Fruit fly (Drosophila melanogaster) whole organism, embryonic: ENCODE results near the gene grim.

Experiments used
- Awh ChIP-seq: fragments of 200-800 bp; sonication (Bioruptor generic); IDR thresholded peaks from 2 replicates; pipeline ENCODE4, ENCODE4 v1.3.6; 2022; ENCODE audit warnings: missing biosample characterization, missing genetic modification characterization
- CG10979 ChIP-seq: fragments of 200-800 bp; sonication (Bioruptor generic); optimal IDR thresholded peaks from 2 replicates; lab custom pipeline; 2018; ENCODE audit warnings: missing biosample characterization, mild to moderate bottlenecking, missing genetic modification characterization, moderate library complexity
- CG11695 ChIP-seq: fragments of 200-800 bp; sonication (Bioruptor generic); IDR thresholded peaks from 3 replicates; pipeline ENCODE4 v1.3.6; 2022; ENCODE audit warnings: missing biosample characterization, missing genetic modification characterization
- CG15514 ChIP-seq: fragments of 200-800 bp; sonication (Bioruptor generic); optimal IDR thresholded peaks from 3 replicates; lab custom pipeline; 2017; ENCODE audit warnings: missing biosample characterization, missing genetic modification characterization, mild to moderate bottlenecking, moderate library complexity, missing genetic modification reagents
- CG15696 ChIP-seq: fragments of 200-800 bp; sonication (Bioruptor generic); optimal IDR thresholded peaks from 2 replicates; lab custom pipeline; 2019; ENCODE audit warnings: missing biosample characterization, mild to moderate bottlenecking, missing genetic modification characterization, moderate library complexity
- CG16815 ChIP-seq: fragments of 200-800 bp; sonication (Bioruptor generic); optimal IDR thresholded peaks from 3 replicates; lab custom pipeline; 2017; ENCODE audit warnings: missing biosample characterization, mild to moderate bottlenecking, missing genetic modification characterization
- CG17912 ChIP-seq: fragments of 200-800 bp; sonication (Bioruptor generic); optimal IDR thresholded peaks from 2 replicates; lab custom pipeline; 2018; ENCODE audit warnings: missing biosample characterization, mild to moderate bottlenecking, missing genetic modification characterization
- CG2199 ChIP-seq: fragments of 200-800 bp; sonication (Bioruptor generic); IDR thresholded peaks from 3 replicates; pipeline ENCODE4 v1.3.6; 2022; ENCODE audit warnings: missing biosample characterization, missing genetic modification characterization
- CG6813 ChIP-seq: fragments of 200-800 bp; sonication (Bioruptor generic); optimal IDR thresholded peaks from 2 replicates; lab custom pipeline; 2017; ENCODE audit warnings: missing biosample characterization, missing genetic modification characterization, mild to moderate bottlenecking, moderate library complexity, missing genetic modification reagents
- CG7357 ChIP-seq: fragments of 200-800 bp; sonication (Bioruptor generic); IDR thresholded peaks from 3 replicates; pipeline ENCODE4 v1.3.6; 2022; ENCODE audit warnings: missing biosample characterization, missing genetic modification characterization
- CG7372 ChIP-seq: fragments of 200-800 bp; sonication (Bioruptor generic); IDR thresholded peaks from 2 replicates; pipeline ENCODE4 v1.3.6; 2022; ENCODE audit warnings: missing biosample characterization, missing genetic modification characterization
- CG7786 ChIP-seq: fragments of 200-800 bp; sonication (Bioruptor generic); optimal IDR thresholded peaks from 2 replicates; lab custom pipeline; 2016; ENCODE audit warnings: missing biosample characterization, missing genetic modification characterization
- CG7963 ChIP-seq: fragments of 200-800 bp; sonication (Bioruptor generic); IDR thresholded peaks from 3 replicates; pipeline ENCODE4 v1.3.6; 2022; ENCODE audit warnings: missing biosample characterization, missing genetic modification characterization; ENCODE audit not compliant: partially characterized antibody
- CG8388 ChIP-seq: fragments of 200-800 bp; sonication (Bioruptor generic); optimal IDR thresholded peaks from 2 replicates; lab custom pipeline; 2019; ENCODE audit warnings: missing biosample characterization, mild to moderate bottlenecking, missing genetic modification characterization, moderate library complexity
- E2f1 ChIP-seq: fragments of 200-800 bp; sonication (Bioruptor generic); IDR thresholded peaks from 2 replicates; pipeline ENCODE4 v1.3.6; 2022; ENCODE audit warnings: missing biosample characterization, missing genetic modification characterization
- Ets65A ChIP-seq: fragments of 200-800 bp; sonication (Bioruptor generic); peaks from one replicate; lab custom pipeline; 2016; ENCODE audit warnings: missing biosample characterization, missing genetic modification characterization
- Fer3 ChIP-seq: fragments of 200-800 bp; sonication (Bioruptor generic); optimal IDR thresholded peaks from 2 replicates; lab custom pipeline; 2018; ENCODE audit warnings: missing biosample characterization, mild to moderate bottlenecking, missing genetic modification characterization, moderate library complexity
- HLHmδ ChIP-seq: fragments of 200-800 bp; sonication (Bioruptor generic); optimal IDR thresholded peaks from 2 replicates; lab custom pipeline; 2018; ENCODE audit warnings: missing biosample characterization, mild to moderate bottlenecking, missing genetic modification characterization, moderate library complexity
- TFAM ChIP-seq: fragments of 200-800 bp; sonication (Bioruptor generic); optimal IDR thresholded peaks from 2 replicates; lab custom pipeline; 2017; ENCODE audit warnings: missing biosample characterization, missing genetic modification characterization, inconsistent platforms
- abd-A ChIP-seq: fragments of 200-800 bp; sonication (Bioruptor generic); optimal IDR thresholded peaks from 3 replicates; lab custom pipeline; 2019; ENCODE audit warnings: missing biosample characterization, mild to moderate bottlenecking, missing genetic modification characterization, moderate library complexity
- bab2 ChIP-seq: fragments of 200-800 bp; sonication (Bioruptor generic); optimal IDR thresholded peaks from 2 replicates; lab custom pipeline; 2016; ENCODE audit warnings: missing biosample characterization, missing genetic modification characterization
- cad ChIP-seq: fragments of >200 bp; optimal IDR thresholded peaks from 2 replicates; lab custom pipeline; 2017; ENCODE audit warnings: missing biosample characterization, missing genetic modification characterization
- exex ChIP-seq: fragments of 200-800 bp; sonication (Bioruptor generic); optimal IDR thresholded peaks from 4 replicates; lab custom pipeline; 2018; ENCODE audit warnings: missing biosample characterization, mild to moderate bottlenecking, missing genetic modification characterization, moderate library complexity
- fu2 ChIP-seq: fragments of 200-800 bp; sonication (Bioruptor generic); optimal IDR thresholded peaks from 2 replicates; lab custom pipeline; 2016; ENCODE audit warnings: missing biosample characterization, missing genetic modification characterization
- gcm2 ChIP-seq: fragments of 200-800 bp; sonication (Bioruptor generic); optimal IDR thresholded peaks from 2 replicates; lab custom pipeline; 2016; ENCODE audit warnings: missing biosample characterization, missing genetic modification characterization
- grau ChIP-seq: fragments of 200-800 bp; optimal IDR thresholded peaks from 3 replicates; lab custom pipeline; 2019; ENCODE audit warnings: missing biosample characterization, mild to moderate bottlenecking, missing genetic modification characterization, moderate library complexity
- grn ChIP-seq: fragments of 200-800 bp; sonication (Bioruptor generic); optimal IDR thresholded peaks from 3 replicates; lab custom pipeline; 2017; ENCODE audit warnings: missing biosample characterization, missing genetic modification characterization
- ham ChIP-seq: fragments of 200-800 bp; sonication (Bioruptor generic); IDR thresholded peaks from 2 replicates; pipeline ENCODE4 v1.3.6; 2022; ENCODE audit warnings: missing biosample characterization, missing genetic modification characterization
- knrl ChIP-seq: fragments of 200-800 bp; sonication (Bioruptor generic); IDR thresholded peaks from 3 replicates; pipeline ENCODE4 v1.3.6; 2022; ENCODE audit warnings: missing biosample characterization, missing genetic modification characterization; ENCODE audit not compliant: partially characterized antibody
- nom ChIP-seq: fragments of 200-800 bp; sonication (Bioruptor generic); optimal IDR thresholded peaks from 2 replicates; lab custom pipeline; 2017; ENCODE audit warnings: missing biosample characterization, missing genetic modification characterization, mild to moderate bottlenecking, moderate library complexity, missing genetic modification reagents
- oc ChIP-seq: fragments of 200-800 bp; sonication (Bioruptor generic); optimal IDR thresholded peaks from 2 replicates; lab custom pipeline; 2018; ENCODE audit warnings: missing biosample characterization, mild to moderate bottlenecking, missing genetic modification characterization, moderate library complexity
- pros ChIP-seq: fragments of 200-800 bp; sonication (Bioruptor generic); optimal IDR thresholded peaks from 3 replicates; lab custom pipeline; 2019; ENCODE audit warnings: missing biosample characterization, mild to moderate bottlenecking, missing genetic modification characterization, moderate library complexity
- rib ChIP-seq: fragments of 200-800 bp; sonication (Bioruptor generic); IDR thresholded peaks from 2 replicates; pipeline ENCODE4 v1.3.6; 2022; ENCODE audit warnings: missing biosample characterization, missing genetic modification characterization
- sens ChIP-seq: fragments of 200-800 bp; sonication (Bioruptor generic); peaks from one replicate; lab custom pipeline; 2016; ENCODE audit warnings: missing biosample characterization, missing genetic modification characterization
- twi ChIP-seq: fragments of 200-800 bp; optimal IDR thresholded peaks from 2 replicates; lab custom pipeline; 2019; ENCODE audit warnings: missing biosample characterization, mild to moderate bottlenecking, missing genetic modification characterization, moderate library complexity
- usp ChIP-seq: fragments of >200 bp; optimal IDR thresholded peaks from 2 replicates; lab custom pipeline; 2017; ENCODE audit warnings: missing biosample characterization, missing genetic modification characterization
- vvl ChIP-seq: fragments of 200-800 bp; sonication (Bioruptor generic); IDR thresholded peaks from 2 replicates; pipeline ENCODE4 v1.3.6; 2022; ENCODE audit warnings: missing biosample characterization, missing genetic modification characterization

grim gene

dm6 chr3L:18270895-18271294 lies 33.3 kb downstream of the grim start:
- TF ChIP-seq knrl (no peak), CG11695 (GFP tag; lab: Robert Waterston, UW) (0 out of 3 replicates have a peak, but pooled peaks have one; percentile 52), E2f1 (GFP tag; lab: Robert Waterston, UW) (no peak), CG16815 (no peak), ham (GFP tag; lab: Robert Waterston, UW) (no peak), CG7963 (GFP tag; lab: Robert Waterston, UW) (no peak), CG15514 (no peak), TFAM (no peak), gcm2 (GFP tag; lab: Kevin White, UChicago) (no peak), usp (GFP tag; lab: Kevin White, UChicago) (no peak), CG10979 (no peak), cad (GFP tag; lab: Kevin White, UChicago) (no peak), sens (GFP tag; lab: Kevin White, UChicago) (peak; percentile 33), fu2 (GFP tag; lab: Kevin White, UChicago) (no peak), Fer3 (tag; lab: Kevin White, UChicago) (no peak), CG8388 (GFP tag; lab: Kevin White, UChicago) (peak; percentile 11), CG15696 (tag; lab: Kevin White, UChicago) (peak; percentile 38)

- TF ChIP-seq CG17912 = no peak
- TF ChIP-seq Ets65A (GFP tag; lab: Kevin White, UChicago) = peak; percentile 54
- TF ChIP-seq CG11695 (GFP tag; lab: Robert Waterston, UW) = no peak
- TF ChIP-seq pros (GFP tag; lab: Kevin White, UChicago) = peak; percentile 45
- TF ChIP-seq sens (GFP tag; lab: Kevin White, UChicago) = peak; percentile 42
- TF ChIP-seq HLHmδ (GFP tag; lab: Kevin White, UChicago) = peak; percentile 97
- TF ChIP-seq grn (GFP tag; lab: Kevin White, UChicago) = peak; percentile 41
- TF ChIP-seq CG2199 (GFP tag; lab: Robert Waterston, UW) = peak; percentile 80; the same call in 2 of the 3 replicates
Observed at dm6 chr3L:18268070-18268626, 36.1 kb downstream of the grim start.

- no peak for TF ChIP-seq rib (GFP tag; lab: Robert Waterston, UW)
- TF ChIP-seq twi = peak; percentile 57
- TF ChIP-seq abd-A (tag; lab: Kevin White, UChicago) = peak; percentile 49
- TF ChIP-seq sens (GFP tag; lab: Kevin White, UChicago) = peak; percentile 20
- no peak for TF ChIP-seq grau (tag; lab: Kevin White, UChicago)
- no peak for TF ChIP-seq CG7372 (GFP tag; lab: Robert Waterston, UW)
- no peak for TF ChIP-seq exex (tag; lab: Kevin White, UChicago)
- 0 out of 3 replicates have a peak, but pooled peaks have one; percentile 50 for TF ChIP-seq CG2199 (GFP tag; lab: Robert Waterston, UW)
- no peak for TF ChIP-seq bab2 (GFP tag; lab: Kevin White, UChicago)
- no peak for TF ChIP-seq CG7786 (GFP tag; lab: Kevin White, UChicago)
- no peak for TF ChIP-seq nom (GFP tag; lab: Kevin White, UChicago)
- no peak for TF ChIP-seq CG7357 (GFP tag; lab: Robert Waterston, UW)
- TF ChIP-seq CG6813 (GFP tag; lab: Kevin White, UChicago) = no peak
- peak; percentile 18; the same call in 1 of the 2 replicates for TF ChIP-seq vvl (GFP tag; lab: Robert Waterston, UW)
- TF ChIP-seq oc (tag; lab: Kevin White, UChicago) = peak; percentile 63
- TF ChIP-seq Awh (GFP tag; lab: Robert Waterston, UW) = 0 out of 2 replicates have a peak, but pooled peaks have one; percentile 27
Observed at dm6 chr3L:18266462-18266861, 37.8 kb downstream of the grim start.
